Fruit fly (Drosophila melanogaster): ENCODE results near the gene CG33108.

Gene CG33108

DNA sequence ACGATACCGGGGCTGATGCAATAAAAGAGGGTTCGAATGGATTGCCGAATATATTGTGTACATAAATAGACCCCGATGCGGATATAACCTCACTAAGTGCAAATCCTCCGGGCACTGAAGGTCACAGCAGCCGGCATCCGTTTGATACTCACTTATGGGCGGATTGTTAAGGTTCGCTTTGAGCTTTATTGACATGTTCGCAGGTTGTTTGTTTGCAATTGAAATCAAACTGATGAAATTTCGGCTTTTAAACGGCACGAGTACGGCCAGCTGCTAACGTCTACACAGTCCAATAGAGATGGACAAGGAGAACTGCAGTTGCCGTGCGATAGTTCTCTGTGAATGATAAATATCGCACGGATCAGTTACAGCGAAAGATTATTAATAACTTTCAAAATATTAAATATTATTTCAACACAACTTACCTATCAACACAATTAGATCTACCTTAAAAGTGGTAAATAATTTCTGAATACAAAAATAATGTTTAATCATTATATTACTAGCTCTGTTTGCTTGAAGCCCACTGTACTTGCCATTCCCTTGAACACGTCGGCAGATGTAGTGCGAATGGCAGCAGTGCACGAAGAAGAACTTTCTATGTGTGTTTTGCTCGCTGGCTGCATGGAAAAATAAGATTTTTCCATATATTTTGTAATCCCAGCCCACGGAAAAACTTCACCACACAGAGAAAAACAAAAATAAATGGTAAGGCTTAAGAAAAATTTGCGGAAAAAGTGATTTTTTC, 37.2 kb upstream of the CG33108 start, which contains the start of the genes GluProRS and AP-1sigma:
GluProRS (minus strand) TSS at position 301 of the 748 bp plus-strand sequence.
AP-1sigma (plus strand) TSS at position 561 of the 748 bp plus-strand sequence.
- peak; percentile 97 for TF ChIP-seq CG4496 (GFP tag; IDR thresholded peaks at IDR 0.05)
- peak; percentile 77 for TF ChIP-seq CG34367 (tag; optimal IDR thresholded peaks at IDR 0.05)
- peak; percentile 23 for TF ChIP-seq gl (tag; optimal IDR thresholded peaks at IDR 0.05)
- TF ChIP-seq rn (GFP tag; IDR thresholded peaks at IDR 0.05), result peak; percentile 91
- peak; percentile 81 for TF ChIP-seq Pif1A (GFP tag; optimal IDR thresholded peaks at IDR 0.05)
- TF ChIP-seq CG9948 (tag; optimal IDR thresholded peaks at IDR 0.05), result peak; percentile 82
- no peak for TF ChIP-seq D1 (tag; optimal IDR thresholded peaks at IDR 0.05)
- no peak for TF ChIP-seq EcR (GFP tag; optimal IDR thresholded peaks at IDR 0.05)
- TF ChIP-seq CG17806 (tag; optimal IDR thresholded peaks at IDR 0.05), result peak; percentile 85
- no peak for TF ChIP-seq CG13204 (GFP tag; optimal IDR thresholded peaks at IDR 0.05)
- TF ChIP-seq Pif1B (GFP tag; optimal IDR thresholded peaks at IDR 0.05), result peak; percentile 81
- TF ChIP-seq CG32121 (GFP tag; IDR thresholded peaks at IDR 0.05), result peak; percentile 91
- TF ChIP-seq Ets98B (GFP tag; IDR thresholded peaks at IDR 0.05), result peak; percentile 93
- TF ChIP-seq CG15710 (tag; optimal IDR thresholded peaks at IDR 0.05), result peak; percentile 83
- peak; percentile 94 for TF ChIP-seq CG12605 (GFP tag; IDR thresholded peaks at IDR 0.05)
- TF ChIP-seq CG10348 (GFP tag; IDR thresholded peaks at IDR 0.05), result peak; percentile 89
- peak; percentile 86 for TF ChIP-seq fd96Ca (GFP tag; IDR thresholded peaks at IDR 0.05)
- peak; percentile 79 for TF ChIP-seq CG8301 (tag; optimal IDR thresholded peaks at IDR 0.05)
- no peak for TF ChIP-seq CG14655 (GFP tag; optimal IDR thresholded peaks at IDR 0.05)
- peak; percentile 75 for TF ChIP-seq Snoo (tag; optimal IDR thresholded peaks at IDR 0.05)
- peak; percentile 86 for TF ChIP-seq CG8159 (tag; optimal IDR thresholded peaks at IDR 0.05)

DNA sequence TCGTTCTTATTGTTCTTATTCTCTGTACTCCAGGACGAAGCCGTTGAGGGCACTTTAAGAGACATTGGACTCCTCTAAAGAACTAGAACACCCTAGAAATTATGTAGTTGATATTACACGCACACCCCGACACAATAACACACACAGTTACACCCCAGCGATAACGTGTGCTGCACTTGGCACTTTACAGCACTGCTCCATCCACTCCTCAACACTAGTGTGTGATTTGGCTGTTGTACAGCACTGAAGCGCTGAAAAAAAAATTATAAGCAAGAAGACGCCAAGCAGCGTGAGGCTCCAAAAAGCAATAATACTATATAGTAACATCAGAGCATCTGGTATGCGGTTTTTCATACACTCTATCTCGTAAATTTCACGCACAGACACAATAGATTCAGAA, 34.6 kb upstream of the CG33108 start:
- TF ChIP-seq CG4496 (GFP tag; IDR thresholded peaks at IDR 0.05) (no peak), CG12605 (GFP tag; IDR thresholded peaks at IDR 0.05) (no peak), rn (GFP tag; IDR thresholded peaks at IDR 0.05) (no peak), fd96Ca (GFP tag; IDR thresholded peaks at IDR 0.05) (no peak), CG17806 (tag; optimal IDR thresholded peaks at IDR 0.05) (no peak), Pif1A (GFP tag; optimal IDR thresholded peaks at IDR 0.05) (no peak), Ets98B (GFP tag; IDR thresholded peaks at IDR 0.05) (no peak), CG9948 (tag; optimal IDR thresholded peaks at IDR 0.05) (no peak), CG14655 (GFP tag; optimal IDR thresholded peaks at IDR 0.05) (no peak)

DNA sequence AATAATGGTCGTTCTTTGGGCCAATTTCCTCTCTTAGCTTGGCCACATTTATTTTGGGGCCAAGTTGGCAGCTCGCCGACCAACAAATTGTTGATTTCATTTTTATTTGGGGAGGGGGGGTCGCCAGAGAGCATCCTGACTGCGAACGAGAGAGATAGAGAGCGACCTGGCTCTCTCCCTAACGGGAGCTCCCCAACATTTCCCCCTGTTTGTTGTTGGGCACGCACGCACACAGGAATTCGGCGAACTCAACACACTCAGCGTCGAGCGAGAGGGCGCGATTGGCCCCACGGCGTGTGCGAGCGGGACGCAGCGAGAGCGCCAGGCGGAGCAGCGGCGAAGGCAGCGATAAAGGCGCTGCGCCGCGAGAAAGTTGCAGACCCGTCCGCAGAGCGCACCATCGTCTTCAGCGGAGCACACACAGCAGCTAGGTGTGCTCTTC, 32.7 kb upstream of the CG33108 start, which contains the start of gene CG31140:
CG31140 (plus strand) TSS at position 400 of the 442 bp plus-strand sequence.
- TF ChIP-seq Ets98B (GFP tag; IDR thresholded peaks at IDR 0.05) (peak; percentile 63; the same call in 1 of the 2 replicates), CG9948 (tag; optimal IDR thresholded peaks at IDR 0.05) (no peak), fd96Ca (GFP tag; IDR thresholded peaks at IDR 0.05) (0 out of 3 replicates have a peak, but pooled peaks have one; percentile 57), CG14655 (GFP tag; optimal IDR thresholded peaks at IDR 0.05) (peak; percentile 32), CG15710 (tag; optimal IDR thresholded peaks at IDR 0.05) (no peak), CG32121 (GFP tag; IDR thresholded peaks at IDR 0.05) (peak; percentile 45; the same call in 1 of the 2 replicates), CG10348 (GFP tag; IDR thresholded peaks at IDR 0.05) (no peak), CG17806 (tag; optimal IDR thresholded peaks at IDR 0.05) (no peak), gl (tag; optimal IDR thresholded peaks at IDR 0.05) (no peak), CG12605 (GFP tag; IDR thresholded peaks at IDR 0.05) (peak; percentile 63; the same call in 1 of the 2 replicates), D1 (tag; optimal IDR thresholded peaks at IDR 0.05) (no peak), CG4496 (GFP tag; IDR thresholded peaks at IDR 0.05) (peak; percentile 81), CG8301 (tag; optimal IDR thresholded peaks at IDR 0.05) (no peak), EcR (GFP tag; optimal IDR thresholded peaks at IDR 0.05) (no peak), Pif1B (GFP tag; optimal IDR thresholded peaks at IDR 0.05) (peak; percentile 49), CG13204 (GFP tag; optimal IDR thresholded peaks at IDR 0.05) (peak; percentile 95), CG34367 (tag; optimal IDR thresholded peaks at IDR 0.05) (no peak)

DNA sequence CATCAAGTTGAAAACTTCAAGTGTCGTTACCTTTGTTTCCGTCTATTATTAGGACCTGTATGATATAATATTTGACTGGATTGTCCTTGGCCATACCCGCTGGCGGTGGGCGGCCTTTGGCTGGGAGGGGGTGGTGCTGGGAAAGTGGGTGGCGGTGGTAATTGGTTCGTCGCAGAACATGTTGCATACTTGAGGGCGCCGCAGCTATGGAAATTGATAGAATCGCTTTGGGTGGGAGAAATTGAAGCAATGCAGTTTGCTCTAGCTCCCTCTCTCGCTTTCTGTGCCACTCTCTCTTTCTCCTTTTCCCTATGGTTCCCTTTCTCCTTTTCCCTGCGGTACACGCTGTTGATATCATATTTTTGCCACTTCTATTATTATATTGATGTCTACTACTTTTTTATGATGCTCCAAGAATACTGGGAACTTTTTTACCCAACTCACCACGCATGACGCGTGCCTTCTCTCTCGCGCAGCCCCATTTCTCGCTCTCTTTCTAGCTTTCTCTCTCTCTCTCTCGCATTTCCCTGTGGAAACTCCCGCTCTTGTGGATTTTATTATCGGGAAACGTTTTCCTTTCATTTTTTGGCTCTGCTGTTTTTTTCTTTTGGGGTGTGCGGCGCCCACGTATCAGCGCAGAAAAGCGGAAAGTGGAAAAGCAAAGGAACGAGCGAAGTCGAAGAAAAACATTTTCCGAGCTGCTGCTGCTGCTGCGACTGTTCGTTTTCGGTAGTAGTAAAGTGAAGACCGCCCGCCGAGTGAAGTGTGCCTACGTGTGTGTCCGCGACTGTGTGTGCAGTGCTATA, 30.3 kb upstream of the CG33108 start:
- TF ChIP-seq Pif1A (GFP tag; optimal IDR thresholded peaks at IDR 0.05) (no peak), CG10348 (GFP tag; IDR thresholded peaks at IDR 0.05) (no peak), Ets98B (GFP tag; IDR thresholded peaks at IDR 0.05) (0 out of 2 replicates have a peak, but pooled peaks have one; percentile 10)

DNA sequence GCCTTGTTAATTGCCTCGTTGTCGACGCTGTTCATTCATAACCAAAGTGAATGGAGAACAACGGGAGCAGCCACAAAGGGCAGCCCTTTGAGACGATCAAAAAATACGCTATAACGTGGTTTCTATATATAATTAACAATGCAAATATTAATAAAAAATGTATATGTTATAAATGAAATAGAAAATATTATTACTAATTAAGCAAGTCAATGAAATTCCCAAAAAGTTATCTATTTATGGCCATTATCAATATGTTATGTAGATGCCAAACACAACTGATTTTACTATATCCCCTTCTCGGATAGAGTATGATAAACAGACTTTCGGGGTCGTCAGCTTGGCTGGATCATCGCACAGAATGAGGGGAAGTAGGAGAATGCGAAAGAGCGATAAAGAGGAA, 26.0 kb upstream of the CG33108 start:
- TF ChIP-seq CG9948 (tag; optimal IDR thresholded peaks at IDR 0.05) (no peak), EcR (GFP tag; optimal IDR thresholded peaks at IDR 0.05) (peak; percentile 69)

DNA sequence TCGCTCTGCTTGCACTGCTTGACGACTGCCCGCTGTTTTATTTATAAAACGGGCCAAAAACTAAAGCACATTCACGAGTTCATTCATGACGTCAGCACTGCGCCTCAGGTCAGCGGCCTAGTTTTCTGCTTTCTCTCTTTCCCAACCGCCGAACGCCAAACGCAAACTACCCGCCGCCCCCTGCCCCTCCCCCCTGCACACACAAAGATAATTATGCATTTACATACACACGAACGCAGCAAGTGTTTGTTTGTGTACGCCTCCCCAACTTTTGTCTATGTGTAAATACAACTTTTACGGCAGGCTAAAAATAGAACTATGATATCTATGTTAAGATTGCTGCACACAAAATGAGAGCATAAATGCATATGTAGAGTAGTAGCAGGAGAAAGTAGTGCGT, 24.3 kb upstream of the CG33108 start:
- no peak for TF ChIP-seq CG9948 (tag; optimal IDR thresholded peaks at IDR 0.05)
- peak; percentile 10; the same call in 1 of the 3 replicates for TF ChIP-seq CG4496 (GFP tag; IDR thresholded peaks at IDR 0.05)
- TF ChIP-seq CG34367 (tag; optimal IDR thresholded peaks at IDR 0.05), result no peak
- no peak for TF ChIP-seq EcR (GFP tag; optimal IDR thresholded peaks at IDR 0.05)
- TF ChIP-seq CG32121 (GFP tag; IDR thresholded peaks at IDR 0.05), result 0 out of 2 replicates have a peak, but pooled peaks have one; percentile 22
